Worm (Caenorhabditis elegans) whole organism, mixed stage, embryonic: ENCODE measurements around the gene nud-1.

Experiments used
- ces-1 ChIP-seq: fragments of 150-350 bp; optimal IDR thresholded peaks from 2 replicates; lab custom pipeline; 2014; ENCODE audit warnings: missing biosample characterization, missing genetic modification reagents, missing genetic modification characterization
- lsy-2 ChIP-seq: fragments of 150-350 bp; optimal IDR thresholded peaks from 2 replicates; lab custom pipeline; 2014; ENCODE audit warnings: missing biosample characterization, missing genetic modification characterization
- unc-62 ChIP-seq: fragments of 150-350 bp; optimal IDR thresholded peaks from 2 replicates; lab custom pipeline; 2014; ENCODE audit warnings: missing biosample characterization, missing genetic modification reagents, missing genetic modification characterization

DNA sequence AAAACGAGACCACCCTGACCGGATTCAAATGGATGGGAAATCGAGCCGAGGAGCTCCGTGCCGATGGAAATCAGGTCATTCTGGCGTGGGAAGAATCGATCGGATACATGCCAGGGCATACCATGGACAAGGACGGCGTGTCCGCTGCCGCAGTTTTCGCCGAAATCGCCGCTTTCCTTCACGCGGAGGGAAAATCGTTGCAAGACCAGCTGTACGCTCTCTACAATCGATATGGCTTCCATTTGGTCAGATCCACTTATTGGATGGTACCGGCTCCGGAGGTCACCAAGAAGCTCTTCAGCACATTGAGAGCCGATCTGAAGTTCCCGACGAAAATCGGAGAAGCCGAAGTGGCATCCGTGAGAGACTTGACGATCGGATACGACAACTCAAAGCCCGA is 39.3 kb upstream of the nud-1 start:
- no peak for TF ChIP-seq unc-62 (GFP tag; lab: Kevin White, UChicago)
- TF ChIP-seq ces-1 (GFP tag; lab: Kevin White, UChicago), result no peak
- no peak for TF ChIP-seq lsy-2 (tag; lab: Kevin White, UChicago)
